Worm (Caenorhabditis elegans) whole organism, mixed stage, embryonic: ENCODE measurements around the gene B0524.6.

Experiments used
- M03D4.4 ChIP-seq: sonication (generic microtip); optimal IDR thresholded peaks from 2 replicates; lab custom pipeline; 2017; ENCODE audit warnings: mild to moderate bottlenecking, missing genetic modification characterization, missing compliant biosample characterization
- bed-3 ChIP-seq: fragments of 200-800 bp; sonication (Bioruptor generic); optimal IDR thresholded peaks from 3 replicates; lab custom pipeline; 2018; ENCODE audit warnings: mild to moderate bottlenecking, missing genetic modification characterization, moderate library complexity, missing compliant biosample characterization
- ceh-39 ChIP-seq: fragments of 150-350 bp; optimal IDR thresholded peaks from 2 replicates; lab custom pipeline; 2014; ENCODE audit warnings: missing biosample characterization, missing genetic modification characterization
- ceh-43 ChIP-seq: fragments of 200-800 bp; sonication (Bioruptor generic); optimal IDR thresholded peaks from 2 replicates; lab custom pipeline; 2018; ENCODE audit warnings: mild to moderate bottlenecking, missing genetic modification characterization, moderate library complexity, missing compliant biosample characterization
- ceh-83 ChIP-seq: fragments of 200-800 bp; sonication (Bioruptor generic); optimal IDR thresholded peaks from 2 replicates; lab custom pipeline; 2018; ENCODE audit warnings: mild to moderate bottlenecking, missing genetic modification characterization, missing compliant biosample characterization
- ces-1 ChIP-seq: fragments of 150-350 bp; optimal IDR thresholded peaks from 2 replicates; lab custom pipeline; 2014; ENCODE audit warnings: missing biosample characterization, missing genetic modification reagents, missing genetic modification characterization
- cnd-1 ChIP-seq: fragments of 200-800 bp; sonication (Bioruptor generic); optimal IDR thresholded peaks from 2 replicates; lab custom pipeline; 2018; ENCODE audit warnings: mild to moderate bottlenecking, missing genetic modification characterization, missing compliant biosample characterization
- drap-1 ChIP-seq: fragments of 200-800 bp; sonication (Bioruptor generic); optimal IDR thresholded peaks from 3 replicates; lab custom pipeline; 2018; ENCODE audit warnings: mild to moderate bottlenecking, missing genetic modification characterization, missing compliant biosample characterization
- elt-1 ChIP-seq: sonication (generic microtip); optimal IDR thresholded peaks from 2 replicates; lab custom pipeline; 2017; ENCODE audit warnings: missing genetic modification characterization, mild to moderate bottlenecking, missing compliant biosample characterization, antibody characterized with exemption, moderate library complexity, borderline replicate concordance; ENCODE audit not compliant: insufficient read depth
- elt-3 ChIP-seq: fragments of 150-350 bp; optimal IDR thresholded peaks from 2 replicates; lab custom pipeline; 2014; ENCODE audit warnings: missing biosample characterization, missing genetic modification characterization
- flh-1 ChIP-seq: fragments of 200-800 bp; sonication (Bioruptor generic); optimal IDR thresholded peaks from 2 replicates; lab custom pipeline; 2018; ENCODE audit warnings: mild to moderate bottlenecking, missing genetic modification characterization, moderate library complexity, missing compliant biosample characterization
- ham-2 ChIP-seq: fragments of 200-800 bp; sonication (Bioruptor generic); optimal IDR thresholded peaks from 2 replicates; lab custom pipeline; 2018; ENCODE audit warnings: mild to moderate bottlenecking, missing genetic modification characterization, missing compliant biosample characterization
- hlh-1 ChIP-seq: fragments of 150-350 bp; optimal IDR thresholded peaks from 2 replicates; lab custom pipeline; 2014; ENCODE audit warnings: missing biosample characterization, missing genetic modification reagents, missing genetic modification characterization
- lin-13 ChIP-seq: fragments of 150-350 bp; optimal IDR thresholded peaks from 2 replicates; lab custom pipeline; 2014; ENCODE audit warnings: missing biosample characterization, missing genetic modification characterization
- lsy-2 ChIP-seq: fragments of 150-350 bp; optimal IDR thresholded peaks from 2 replicates; lab custom pipeline; 2014; ENCODE audit warnings: missing biosample characterization, missing genetic modification characterization
- mab-5 ChIP-seq: fragments of 150-350 bp; optimal IDR thresholded peaks from 2 replicates; lab custom pipeline; 2014; ENCODE audit warnings: missing biosample characterization, missing genetic modification characterization
- mep-1 ChIP-seq: fragments of 150-350 bp; optimal IDR thresholded peaks from 2 replicates; lab custom pipeline; 2017; ENCODE audit warnings: missing biosample characterization, missing genetic modification reagents, missing genetic modification characterization, inconsistent platforms
- mls-2 ChIP-seq: sonication (generic microtip); optimal IDR thresholded peaks from 2 replicates; lab custom pipeline; 2016; ENCODE audit warnings: mild to moderate bottlenecking, missing genetic modification characterization, moderate library complexity, missing compliant biosample characterization
- nhr-12 ChIP-seq: fragments of 150-350 bp; optimal IDR thresholded peaks from 2 replicates; lab custom pipeline; 2014; ENCODE audit warnings: missing biosample characterization, missing genetic modification characterization
- nhr-2 ChIP-seq: fragments of 150-350 bp; optimal IDR thresholded peaks from 2 replicates; lab custom pipeline; 2014; ENCODE audit warnings: missing biosample characterization, missing genetic modification characterization
- nhr-237 ChIP-seq: fragments of 150-350 bp; optimal IDR thresholded peaks from 2 replicates; lab custom pipeline; 2014; ENCODE audit warnings: missing biosample characterization, missing genetic modification characterization
- nhr-28 ChIP-seq: fragments of 150-350 bp; optimal IDR thresholded peaks from 2 replicates; lab custom pipeline; 2014; ENCODE audit warnings: missing biosample characterization, missing genetic modification characterization
- nhr-76 ChIP-seq: sonication (generic microtip); optimal IDR thresholded peaks from 2 replicates; lab custom pipeline; 2017; ENCODE audit warnings: missing biosample characterization, missing genetic modification characterization
- pha-4 ChIP-seq: fragments of 150-350 bp; optimal IDR thresholded peaks from 2 replicates; lab custom pipeline; 2018; ENCODE audit warnings: missing biosample characterization, missing genetic modification reagents, missing genetic modification characterization
- snpc-4 ChIP-seq: fragments of 150-350 bp; optimal IDR thresholded peaks from 2 replicates; lab custom pipeline; 2014; ENCODE audit warnings: missing biosample characterization, missing genetic modification characterization
- sptf-1 ChIP-seq: sonication (generic microtip); optimal IDR thresholded peaks from 2 replicates; lab custom pipeline; 2017; ENCODE audit warnings: mild to moderate bottlenecking, missing genetic modification characterization, moderate library complexity, missing compliant biosample characterization
- tbx-8 ChIP-seq: fragments of 200-800 bp; sonication (Bioruptor generic); optimal IDR thresholded peaks from 2 replicates; lab custom pipeline; 2018; ENCODE audit warnings: mild to moderate bottlenecking, missing genetic modification characterization, moderate library complexity, missing compliant biosample characterization
- unc-120 ChIP-seq: sonication (generic microtip); optimal IDR thresholded peaks from 2 replicates; lab custom pipeline; 2017; ENCODE audit warnings: missing genetic modification characterization, missing compliant biosample characterization; ENCODE audit not compliant: poor library complexity, severe bottlenecking
- unc-39 ChIP-seq: fragments of 150-350 bp; optimal IDR thresholded peaks from 2 replicates; lab custom pipeline; 2014; ENCODE audit warnings: missing biosample characterization, missing genetic modification characterization
- unc-62 ChIP-seq: fragments of 150-350 bp; optimal IDR thresholded peaks from 2 replicates; lab custom pipeline; 2014; ENCODE audit warnings: missing biosample characterization, missing genetic modification reagents, missing genetic modification characterization
- zip-8 ChIP-seq: fragments of 150-350 bp; optimal IDR thresholded peaks from 2 replicates; lab custom pipeline; 2014; ENCODE audit warnings: missing biosample characterization, missing genetic modification characterization
- ztf-11 ChIP-seq: fragments of 150-350 bp; optimal IDR thresholded peaks from 2 replicates; lab custom pipeline; 2014; ENCODE audit warnings: missing biosample characterization, missing genetic modification characterization

B0524.6 gene

ce11 chrIII:1859532-1859931 is 45.9 kb downstream of the B0524.6 start, which contains the start of gene ddp-1 (continued):
- TF ChIP-seq nhr-76 (tag; lab: Kevin White, UChicago) = no peak
- peak; percentile 85 for TF ChIP-seq ceh-43 (GFP tag; lab: Kevin White, UChicago)
- peak; percentile 84 for TF ChIP-seq lsy-2 (tag; lab: Kevin White, UChicago)
- TF ChIP-seq ztf-11 = peak; percentile 47
- peak; percentile 83 for TF ChIP-seq pha-4 (tag; lab: Kevin White, UChicago)
- TF ChIP-seq, all 35 proteins: peak for 26

- TF ChIP-seq sptf-1 (no peak), M03D4.4 (no peak), mep-1 (tag; lab: Kevin White, UChicago) (no peak), nhr-76 (tag; lab: Kevin White, UChicago) (no peak), elt-1 (tag; lab: Kevin White, UChicago) (no peak), nhr-237 (tag; lab: Kevin White, UChicago) (no peak), nhr-28 (tag; lab: Kevin White, UChicago) (no peak), flh-1 (GFP tag; lab: Kevin White, UChicago) (no peak), nhr-12 (tag; lab: Kevin White, UChicago) (no peak), pha-4 (tag; lab: Kevin White, UChicago) (no peak), unc-39 (tag; lab: Kevin White, UChicago) (no peak), ceh-83 (no peak), cnd-1 (no peak), ham-2 (GFP tag; lab: Kevin White, UChicago) (no peak), bed-3 (no peak), hlh-1 (no peak), mab-5 (tag; lab: Kevin White, UChicago) (no peak)
Measured at ce11 chrIII:1856679-1857078, 48.8 kb downstream of the B0524.6 start.

- TF ChIP-seq ham-2 (GFP tag; lab: Kevin White, UChicago) = no peak
- TF ChIP-seq pha-4 (tag; lab: Kevin White, UChicago) = no peak
- TF ChIP-seq ceh-39 = no peak
- TF ChIP-seq nhr-12 (tag; lab: Kevin White, UChicago) = no peak
- no peak for TF ChIP-seq snpc-4
- no peak for TF ChIP-seq nhr-76 (tag; lab: Kevin White, UChicago)
Measured at ce11 chrIII:1856175-1856574, 49.3 kb downstream of the B0524.6 start.

ce11 chrIII:1855092-1855491 is 50.3 kb downstream of the B0524.6 start, which contains the start of gene hlh-33:
hlh-33 (plus strand) TSS chrIII:1855392.
- TF ChIP-seq drap-1 (GFP tag; lab: Kevin White, UChicago) (no peak), unc-62 (GFP tag; lab: Kevin White, UChicago) (no peak), ces-1 (no peak), ceh-39 (no peak), mep-1 (tag; lab: Kevin White, UChicago) (no peak), sptf-1 (no peak), M03D4.4 (no peak), nhr-28 (tag; lab: Kevin White, UChicago) (no peak), flh-1 (GFP tag; lab: Kevin White, UChicago) (no peak), nhr-12 (tag; lab: Kevin White, UChicago) (no peak), lin-13 (tag; lab: Kevin White, UChicago) (no peak), nhr-237 (tag; lab: Kevin White, UChicago) (no peak), tbx-8 (GFP tag; lab: Kevin White, UChicago) (no peak), elt-1 (tag; lab: Kevin White, UChicago) (no peak), elt-3 (tag; lab: Kevin White, UChicago) (no peak), unc-120 (tag; lab: Kevin White, UChicago) (no peak)

- TF ChIP-seq flh-1 (GFP tag; lab: Kevin White, UChicago) = no peak
- no peak for TF ChIP-seq M03D4.4
- TF ChIP-seq elt-3 (tag; lab: Kevin White, UChicago) = no peak
- TF ChIP-seq ztf-11 = no peak
- TF ChIP-seq elt-1 (tag; lab: Kevin White, UChicago) = no peak
- no peak for TF ChIP-seq mls-2 (tag; lab: Kevin White, UChicago)
- no peak for TF ChIP-seq ceh-83
- no peak for TF ChIP-seq hlh-1
- no peak for TF ChIP-seq mab-5 (tag; lab: Kevin White, UChicago)
- no peak for TF ChIP-seq mep-1 (tag; lab: Kevin White, UChicago)
- no peak for TF ChIP-seq cnd-1
- no peak for TF ChIP-seq ces-1
- TF ChIP-seq zip-8 (tag; lab: Kevin White, UChicago) = no peak
- no peak for TF ChIP-seq nhr-2 (tag; lab: Kevin White, UChicago)
- TF ChIP-seq pha-4 (tag; lab: Kevin White, UChicago) = no peak
- no peak for TF ChIP-seq ceh-39
- TF ChIP-seq unc-39 (tag; lab: Kevin White, UChicago) = no peak
- TF ChIP-seq lin-13 (tag; lab: Kevin White, UChicago) = no peak
- no peak for TF ChIP-seq snpc-4
- TF ChIP-seq nhr-237 (tag; lab: Kevin White, UChicago) = no peak
- TF ChIP-seq, all 35 proteins: peak for 0
Measured at ce11 chrIII:1853944-1854343, 51.5 kb downstream of the B0524.6 start.
